Worm (Caenorhabditis elegans) whole organism, late embryonic: ENCODE measurements around the gene K01A6.8.

Experiments used
- ama-1 ChIP-seq: fragments of 150-350 bp; optimal IDR thresholded peaks from 2 replicates; lab custom pipeline; 2014
- ceh-22 ChIP-seq: sonication (generic microtip); optimal IDR thresholded peaks from 2 replicates; lab custom pipeline; 2017; ENCODE audit warnings: missing biosample characterization, missing genetic modification characterization
- dve-1 ChIP-seq: sonication (generic microtip); optimal IDR thresholded peaks from 2 replicates; lab custom pipeline; 2017; ENCODE audit warnings: antibody characterized with exemption, mild to moderate bottlenecking, missing genetic modification characterization, missing compliant biosample characterization
- nhr-11 ChIP-seq: fragments of 150-350 bp; optimal IDR thresholded peaks from 2 replicates; lab custom pipeline; 2014; ENCODE audit warnings: missing biosample characterization, missing genetic modification characterization
- pqm-1 ChIP-seq: sonication (generic microtip); optimal IDR thresholded peaks from 2 replicates; lab custom pipeline; 2016; ENCODE audit warnings: missing genetic modification characterization, missing compliant biosample characterization
- syd-9 ChIP-seq: sonication (generic microtip); optimal IDR thresholded peaks from 2 replicates; lab custom pipeline; 2016; ENCODE audit warnings: mild to moderate bottlenecking, missing genetic modification characterization, moderate library complexity, missing compliant biosample characterization

DNA sequence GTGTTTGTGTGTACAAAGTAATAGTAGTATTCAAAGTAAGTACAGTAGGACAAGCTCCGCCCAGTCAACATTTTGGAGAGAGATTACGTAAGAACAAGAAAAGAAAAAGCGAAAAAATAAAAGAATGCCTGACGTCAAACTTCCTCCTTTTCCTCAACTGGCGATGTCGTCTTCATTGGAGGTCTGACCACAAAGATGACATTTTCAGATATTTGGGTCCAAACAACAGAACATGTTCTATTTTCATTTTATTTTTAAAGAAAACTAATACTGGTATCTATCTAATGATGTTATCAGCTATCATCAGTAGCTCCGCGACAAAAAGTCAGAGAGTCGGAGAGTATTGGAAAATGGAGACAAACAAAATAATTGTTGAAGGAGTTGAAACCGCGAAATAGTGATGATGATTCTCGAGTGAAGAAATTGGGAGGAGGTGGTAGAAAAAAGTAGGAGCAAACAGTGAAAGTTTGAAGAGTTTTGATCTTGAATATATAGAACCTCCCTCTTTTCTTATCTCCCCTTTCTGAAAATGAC lies 36.6 kb upstream of the K01A6.8 start, which contains the start of gene lips-5:
- no peak for TF ChIP-seq ceh-22 (tag; lab: Kevin White, UChicago)
- TF ChIP-seq dve-1 = no peak
- TF ChIP-seq nhr-11 (tag; lab: Kevin White, UChicago) = no peak
- TF ChIP-seq syd-9 = no peak
- no peak for TF ChIP-seq pqm-1
- no peak for TF ChIP-seq ama-1 (lab: Kevin White, UChicago)
